Fruit fly (Drosophila melanogaster): ENCODE measurements around the gene ovo.
A peak's percentile ranks its signal among the peaks of the same experiment; 100 is the strongest.

ovo gene

dm6 chrX:5085964-5086707 is 38.1 kb downstream of the ovo start (continued):
- peak; percentile 69; the same call in 2 of the 3 replicates for TF ChIP-seq Dbx (GFP tag; IDR thresholded peaks at IDR 0.05)
- peak; percentile 5 for TF ChIP-seq CG30431 (GFP tag; optimal IDR thresholded peaks at IDR 0.05)
- TF ChIP-seq Kr (GFP tag; optimal IDR thresholded peaks at IDR 0.05) = no peak
- peak; percentile 3 for TF ChIP-seq tin (GFP tag; optimal IDR thresholded peaks at IDR 0.05)
- no peak for TF ChIP-seq Doc2 (GFP tag; IDR thresholded peaks at IDR 0.05)
- TF ChIP-seq CG2116 (GFP tag; optimal IDR thresholded peaks at IDR 0.05) = no peak
- TF ChIP-seq CG17912 (GFP tag; optimal IDR thresholded peaks at IDR 0.05) = no peak
- TF ChIP-seq CG11093 (GFP tag; IDR thresholded peaks at IDR 0.05) = no peak
- TF ChIP-seq CG32767 (GFP tag; IDR thresholded peaks at IDR 0.05) = peak; percentile 49; the same call in 1 of the 2 replicates
- TF ChIP-seq CG16863 (GFP tag; optimal IDR thresholded peaks at IDR 0.05) = peak; percentile 2
- no peak for TF ChIP-seq CG7271 (tag; optimal IDR thresholded peaks at IDR 0.05)
- TF ChIP-seq onecut (GFP tag; IDR thresholded peaks at IDR 0.05) = peak; percentile 95
- TF ChIP-seq CG2678 (tag; optimal IDR thresholded peaks at IDR 0.05) = peak; percentile 50
- peak; percentile 82 for TF ChIP-seq Med (GFP tag)
- TF ChIP-seq Hr3 (GFP tag; optimal IDR thresholded peaks at IDR 0.05) = no peak
- peak; percentile 46 for TF ChIP-seq Meics (GFP tag; optimal IDR thresholded peaks at IDR 0.05)
- peak; percentile 45 for TF ChIP-seq CG18599 (GFP tag; optimal IDR thresholded peaks at IDR 0.05)
- TF ChIP-seq pho (GFP tag; optimal IDR thresholded peaks at IDR 0.05) = no peak
- TF ChIP-seq chif (GFP tag; optimal IDR thresholded peaks at IDR 0.05) = no peak
- TF ChIP-seq tll (GFP tag; optimal IDR thresholded peaks at IDR 0.05) = no peak
- TF ChIP-seq bowl (GFP tag; IDR thresholded peaks at IDR 0.05) = no peak
- no peak for TF ChIP-seq CG12769 (tag; optimal IDR thresholded peaks at IDR 0.05)
- TF ChIP-seq cad (GFP tag; optimal IDR thresholded peaks at IDR 0.05) = no peak
- no peak for TF ChIP-seq CG6813 (GFP tag; optimal IDR thresholded peaks at IDR 0.05)
- no peak for TF ChIP-seq C15 (GFP tag; IDR thresholded peaks at IDR 0.05)
- no peak for TF ChIP-seq Taf1 (GFP tag; IDR thresholded peaks at IDR 0.05)
- TF ChIP-seq emc (GFP tag; optimal IDR thresholded peaks at IDR 0.05) = no peak
- TF ChIP-seq scrt (GFP tag; optimal IDR thresholded peaks at IDR 0.05) = peak; percentile 17
- TF ChIP-seq peb (GFP tag; IDR thresholded peaks at IDR 0.05) = no peak; the same call in 1 of the 2 replicates
- peak; percentile 51 for TF ChIP-seq Ssrp (tag; optimal IDR thresholded peaks at IDR 0.05)
- TF ChIP-seq CG1647 (GFP tag; optimal IDR thresholded peaks at IDR 0.05) = no peak
- TF ChIP-seq jing (GFP tag; optimal IDR thresholded peaks at IDR 0.05) = no peak
- peak; percentile 40 for TF ChIP-seq ATbp (GFP tag; optimal IDR thresholded peaks at IDR 0.05)
- TF ChIP-seq CG8388 (GFP tag; optimal IDR thresholded peaks at IDR 0.05) = no peak
- no peak for TF ChIP-seq BtbVII (GFP tag; optimal IDR thresholded peaks at IDR 0.05)
- no peak for TF ChIP-seq vfl (GFP tag; optimal IDR thresholded peaks at IDR 0.05)
- no peak for TF ChIP-seq gce (GFP tag; IDR thresholded peaks at IDR 0.05)
- peak; percentile 35; the same call in 1 of the 2 replicates for TF ChIP-seq CG13287 (GFP tag; IDR thresholded peaks at IDR 0.05; ENCODE audit: partially characterized antibody)
- no peak for TF ChIP-seq lov (optimal IDR thresholded peaks at IDR 0.05)
- 0 out of 3 replicates have a peak, but pooled peaks have one; percentile 43 for TF ChIP-seq lov (GFP tag; IDR thresholded peaks at IDR 0.05)
- TF ChIP-seq org-1 (GFP tag; optimal IDR thresholded peaks at IDR 0.05) = peak; percentile 27
- no peak for TF ChIP-seq CG14014 (GFP tag; IDR thresholded peaks at IDR 0.05)
- TF ChIP-seq ab (GFP tag; optimal IDR thresholded peaks at IDR 0.05) = no peak
- TF ChIP-seq CG17802 (tag; optimal IDR thresholded peaks at IDR 0.05) = no peak
- no peak for TF ChIP-seq CG15514 (GFP tag; optimal IDR thresholded peaks at IDR 0.05)
- TF ChIP-seq trh (GFP tag; optimal IDR thresholded peaks at IDR 0.05) = no peak
- TF ChIP-seq tx (GFP tag; optimal IDR thresholded peaks at IDR 0.05) = peak; percentile 11
- TF ChIP-seq HmgZ (tag; optimal IDR thresholded peaks at IDR 0.05) = no peak
- TF ChIP-seq hkb (optimal IDR thresholded peaks at IDR 0.05) = no peak
- TF ChIP-seq hkb (GFP tag; IDR thresholded peaks at IDR 0.05) = peak; percentile 39

Measured in whole organism, embryonic.